Worm (Caenorhabditis elegans) whole organism, midembryonic: Measurements from ENCODE around the gene W03B1.9.

Source experiments
- T22C8.4 ChIP-seq: fragments of 200-800 bp; sonication (Bioruptor generic); IDR thresholded peaks from 2 replicates; pipeline ENCODE4 v1.3.6; 2022; ENCODE audit warnings: missing genetic modification characterization, missing compliant biosample characterization
- flt-1 ChIP-seq: fragments of 200-800 bp; sonication (Bioruptor generic); IDR thresholded peaks from 2 replicates; pipeline ENCODE4 v1.3.6; 2022; ENCODE audit warnings: missing genetic modification characterization, missing compliant biosample characterization
- med-1 ChIP-seq: sonication (generic microtip); optimal IDR thresholded peaks from 2 replicates; lab custom pipeline; 2017; ENCODE audit warnings: missing genetic modification characterization, mild to moderate bottlenecking, missing compliant biosample characterization, antibody characterized with exemption, missing genetic modification reagents; ENCODE audit not compliant: insufficient read depth
- ref-1 ChIP-seq: fragments of 200-800 bp; sonication (Bioruptor generic); conservative IDR thresholded peaks from 2 replicates; pipeline ENCODE4 v1.3.6; 2022; ENCODE audit warnings: missing genetic modification reagents, missing genetic modification characterization, missing compliant biosample characterization
- tab-1 ChIP-seq: fragments of 200-800 bp; sonication (Bioruptor generic); IDR thresholded peaks from 2 replicates; pipeline ENCODE4 v1.3.6; 2022; ENCODE audit warnings: missing genetic modification characterization, missing compliant biosample characterization
- ztf-23 ChIP-seq: fragments of 200-800 bp; sonication (Bioruptor generic); IDR thresholded peaks from 2 replicates; pipeline ENCODE4 v1.3.6; 2022; ENCODE audit warnings: missing genetic modification reagents, missing genetic modification characterization, missing compliant biosample characterization
- ztf-29 ChIP-seq: fragments of 200-800 bp; sonication (Bioruptor generic); IDR thresholded peaks from 2 replicates; pipeline ENCODE4 v1.3.6; 2022; ENCODE audit warnings: missing genetic modification reagents, missing genetic modification characterization, missing compliant biosample characterization

ce11 chrIV:4405126-4405525 is 48.3 kb upstream of the W03B1.9 start, which contains the start of gene Y24D9A.7:
- TF ChIP-seq ztf-23 (GFP tag; lab: Robert Waterston, UW) = no peak
- TF ChIP-seq tab-1 = no peak
- no peak for TF ChIP-seq med-1 (GFP tag; lab: Kevin White, UChicago)
- no peak for TF ChIP-seq flt-1 (GFP tag; lab: Robert Waterston, UW)
- no peak for TF ChIP-seq ztf-29
- TF ChIP-seq T22C8.4 (GFP tag; lab: Robert Waterston, UW) = no peak
- TF ChIP-seq ref-1 (GFP tag; lab: Robert Waterston, UW) = no peak
